Worm (Caenorhabditis elegans) whole organism, late embryonic: Measurements from ENCODE around the gene unc-47.

Experiments
- C08G9.2 ChIP-seq: sonication (generic microtip); optimal IDR thresholded peaks from 2 replicates; lab custom pipeline; 2016; ENCODE audit warnings: mild to moderate bottlenecking, missing genetic modification characterization, moderate library complexity, missing compliant biosample characterization
- Y22D7AL.16 ChIP-seq: sonication (generic microtip); optimal IDR thresholded peaks from 2 replicates; lab custom pipeline; 2016; ENCODE audit warnings: missing genetic modification characterization, missing compliant biosample characterization
- ceh-14 ChIP-seq: sonication (generic microtip); optimal IDR thresholded peaks from 2 replicates; lab custom pipeline; 2016; ENCODE audit warnings: missing genotype, missing genetic modification characterization, missing compliant biosample characterization
- ceh-19 ChIP-seq: fragments of 200-800 bp; sonication (Bioruptor generic); optimal IDR thresholded peaks from 2 replicates; lab custom pipeline; 2018; ENCODE audit warnings: mild to moderate bottlenecking, missing genetic modification characterization, missing compliant biosample characterization
- ceh-2 ChIP-seq: sonication (generic microtip); optimal IDR thresholded peaks from 2 replicates; lab custom pipeline; 2016; ENCODE audit warnings: missing genotype, missing genetic modification characterization, missing compliant biosample characterization
- ceh-22 ChIP-seq: sonication (generic microtip); optimal IDR thresholded peaks from 2 replicates; lab custom pipeline; 2017; ENCODE audit warnings: missing biosample characterization, missing genetic modification characterization
- ceh-30 ChIP-seq: fragments of 150-350 bp; optimal IDR thresholded peaks from 2 replicates; lab custom pipeline; 2014; ENCODE audit warnings: missing biosample characterization, missing genetic modification characterization
- ceh-9 ChIP-seq: sonication (generic microtip); optimal IDR thresholded peaks from 2 replicates; lab custom pipeline; 2016; ENCODE audit warnings: mild to moderate bottlenecking, missing genetic modification characterization, inconsistent platforms, missing compliant biosample characterization
- che-1 ChIP-seq: sonication (generic microtip); optimal IDR thresholded peaks from 2 replicates; lab custom pipeline; 2016; ENCODE audit warnings: mild to moderate bottlenecking, missing genetic modification characterization, missing compliant biosample characterization
- dmd-4 ChIP-seq: sonication (generic microtip); optimal IDR thresholded peaks from 2 replicates; lab custom pipeline; 2016; ENCODE audit warnings: borderline replicate concordance, missing genetic modification characterization, missing compliant biosample characterization
- elt-4 ChIP-seq: sonication (generic microtip); optimal IDR thresholded peaks from 2 replicates; lab custom pipeline; 2016; ENCODE audit warnings: missing genetic modification characterization, missing compliant biosample characterization
- fax-1 ChIP-seq: sonication (generic microtip); optimal IDR thresholded peaks from 2 replicates; lab custom pipeline; 2016; ENCODE audit warnings: missing genotype, missing genetic modification characterization, missing compliant biosample characterization
- fkh-10 ChIP-seq: fragments of 150-350 bp; optimal IDR thresholded peaks from 2 replicates; lab custom pipeline; 2014; ENCODE audit warnings: missing biosample characterization, missing genetic modification reagents, missing genetic modification characterization
- fkh-6 ChIP-seq: sonication (generic microtip); optimal IDR thresholded peaks from 2 replicates; lab custom pipeline; 2016; ENCODE audit warnings: missing genetic modification characterization, missing compliant biosample characterization
- gmeb-2 ChIP-seq: sonication (generic microtip); optimal IDR thresholded peaks from 2 replicates; lab custom pipeline; 2016; ENCODE audit warnings: missing genetic modification characterization, inconsistent platforms, missing compliant biosample characterization
- hlh-13 ChIP-seq: fragments of 200-800 bp; sonication (Bioruptor generic); optimal IDR thresholded peaks from 2 replicates; lab custom pipeline; 2018; ENCODE audit warnings: mild to moderate bottlenecking, missing genetic modification characterization, missing compliant biosample characterization
- hlh-15 ChIP-seq: sonication (generic microtip); optimal IDR thresholded peaks from 2 replicates; lab custom pipeline; 2016; ENCODE audit warnings: missing genetic modification characterization, missing compliant biosample characterization
- hlh-30 ChIP-seq: sonication (generic microtip); optimal IDR thresholded peaks from 2 replicates; lab custom pipeline; 2017; ENCODE audit warnings: antibody characterized with exemption, missing genetic modification characterization, missing compliant biosample characterization; ENCODE audit not compliant: insufficient read depth
- hlh-6 ChIP-seq: sonication (generic microtip); optimal IDR thresholded peaks from 2 replicates; lab custom pipeline; 2016; ENCODE audit warnings: missing genotype, missing genetic modification characterization, missing compliant biosample characterization
- madf-2 ChIP-seq: sonication (generic microtip); optimal IDR thresholded peaks from 2 replicates; lab custom pipeline; 2017; ENCODE audit warnings: missing genetic modification characterization, missing compliant biosample characterization
- mec-3 ChIP-seq: sonication (generic microtip); optimal IDR thresholded peaks from 2 replicates; lab custom pipeline; 2016; ENCODE audit warnings: borderline replicate concordance, missing genetic modification characterization, missing compliant biosample characterization
- nhr-11 ChIP-seq: fragments of 150-350 bp; optimal IDR thresholded peaks from 2 replicates; lab custom pipeline; 2014; ENCODE audit warnings: missing biosample characterization, missing genetic modification characterization
- odd-2 ChIP-seq: sonication (generic microtip); optimal IDR thresholded peaks from 2 replicates; lab custom pipeline; 2017; ENCODE audit warnings: antibody characterized with exemption, mild to moderate bottlenecking, missing genetic modification characterization, missing compliant biosample characterization
- pag-3 ChIP-seq: sonication (generic microtip); optimal IDR thresholded peaks from 2 replicates; lab custom pipeline; 2016; ENCODE audit warnings: missing compliant biosample characterization, missing genetic modification characterization, borderline replicate concordance
- pax-1 ChIP-seq: fragments of 150-350 bp; optimal IDR thresholded peaks from 2 replicates; lab custom pipeline; 2014; ENCODE audit warnings: missing biosample characterization, missing genetic modification characterization
- pha-2 ChIP-seq: sonication (generic microtip); optimal IDR thresholded peaks from 2 replicates; lab custom pipeline; 2017; ENCODE audit warnings: mild to moderate bottlenecking, missing genetic modification characterization, missing compliant biosample characterization
- pqm-1 ChIP-seq: sonication (generic microtip); optimal IDR thresholded peaks from 2 replicates; lab custom pipeline; 2016; ENCODE audit warnings: missing genetic modification characterization, missing compliant biosample characterization
- sdc-2 ChIP-seq: sonication (generic microtip); optimal IDR thresholded peaks from 2 replicates; lab custom pipeline; 2016; ENCODE audit warnings: missing genotype, missing genetic modification characterization, missing compliant biosample characterization
- sox-2 ChIP-seq: fragments of 200-800 bp; sonication (Bioruptor generic); IDR thresholded peaks from 2 replicates; pipeline ENCODE4 v1.3.6; 2022; ENCODE audit warnings: missing genetic modification reagents, missing genetic modification characterization, missing compliant biosample characterization
- tbx-7 ChIP-seq: sonication (generic microtip); optimal IDR thresholded peaks from 2 replicates; lab custom pipeline; 2016; ENCODE audit warnings: missing genotype, missing genetic modification characterization, missing compliant biosample characterization
- unc-3 ChIP-seq, 2 experiments: fragments of 200-800 bp in 1 of 2; sonication (Bioruptor generic) in 1 of 2; sonication (generic microtip) in 1 of 2; conservative IDR thresholded peaks in 1 of 2; optimal IDR thresholded peaks in 1 of 2; 2 replicates each; pipeline versions ENCODE4 v1.3.6 to Lab custom; 2016 to 2022; ENCODE audit warnings: missing compliant biosample characterization in 2 of 2, missing genetic modification characterization in 2 of 2, missing genetic modification reagents in 1 of 2
- unc-42 ChIP-seq: sonication (generic microtip); optimal IDR thresholded peaks from 2 replicates; lab custom pipeline; 2016; ENCODE audit warnings: missing genotype, missing genetic modification characterization, missing compliant biosample characterization
- unc-55 ChIP-seq: sonication (generic microtip); optimal IDR thresholded peaks from 2 replicates; lab custom pipeline; 2017; ENCODE audit warnings: missing biosample characterization, missing genetic modification reagents, missing genetic modification characterization
- unc-86 ChIP-seq: sonication (generic microtip); optimal IDR thresholded peaks from 2 replicates; lab custom pipeline; 2016; ENCODE audit warnings: missing genetic modification characterization, missing compliant biosample characterization
- zip-5 ChIP-seq: sonication (generic microtip); optimal IDR thresholded peaks from 2 replicates; lab custom pipeline; 2016; ENCODE audit warnings: missing genetic modification characterization, missing compliant biosample characterization

unc-47 gene

DNA sequence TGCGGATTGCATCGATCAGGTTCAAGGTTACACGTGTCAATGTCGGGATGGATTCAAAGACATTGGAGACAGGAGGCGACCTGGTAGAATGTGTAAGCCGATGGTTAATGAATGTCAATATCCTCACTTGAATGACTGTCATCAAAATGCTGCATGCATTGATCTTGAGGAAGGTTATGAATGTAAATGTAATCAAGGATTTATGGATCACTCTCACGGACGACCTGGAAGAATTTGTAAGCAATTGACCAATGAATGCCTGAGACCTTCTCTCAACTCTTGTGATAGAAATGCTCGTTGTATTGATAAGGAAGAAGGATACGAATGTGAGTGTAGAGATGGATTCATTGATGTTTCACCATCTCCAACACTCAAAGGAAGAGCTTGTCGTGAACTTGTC, 8.0 kb downstream of the unc-47 start:
- TF ChIP-seq fkh-10 (GFP tag; lab: Kevin White, UChicago), result no peak
- TF ChIP-seq unc-42 (tag; lab: Kevin White, UChicago), result no peak
- TF ChIP-seq hlh-13 (GFP tag; lab: Kevin White, UChicago), result no peak
- no peak for TF ChIP-seq ceh-19 (GFP tag; lab: Kevin White, UChicago)
- TF ChIP-seq elt-4, result no peak
- no peak for TF ChIP-seq fax-1
- TF ChIP-seq ceh-30 (tag; lab: Kevin White, UChicago), result no peak
- no peak for TF ChIP-seq nhr-11 (tag; lab: Kevin White, UChicago)
- TF ChIP-seq dmd-4 (tag; lab: Kevin White, UChicago), result no peak
- TF ChIP-seq ceh-14 (tag; lab: Kevin White, UChicago), result no peak
- no peak for TF ChIP-seq pag-3 (tag; lab: Kevin White, UChicago)
- no peak for TF ChIP-seq ceh-2 (tag; lab: Kevin White, UChicago)
- no peak for TF ChIP-seq gmeb-2 (tag; lab: Kevin White, UChicago)
- TF ChIP-seq pqm-1 (tag; lab: Kevin White, UChicago), result no peak
- TF ChIP-seq ceh-9 (tag; lab: Kevin White, UChicago), result no peak
- TF ChIP-seq, all 69 proteins: peak for 0

DNA sequence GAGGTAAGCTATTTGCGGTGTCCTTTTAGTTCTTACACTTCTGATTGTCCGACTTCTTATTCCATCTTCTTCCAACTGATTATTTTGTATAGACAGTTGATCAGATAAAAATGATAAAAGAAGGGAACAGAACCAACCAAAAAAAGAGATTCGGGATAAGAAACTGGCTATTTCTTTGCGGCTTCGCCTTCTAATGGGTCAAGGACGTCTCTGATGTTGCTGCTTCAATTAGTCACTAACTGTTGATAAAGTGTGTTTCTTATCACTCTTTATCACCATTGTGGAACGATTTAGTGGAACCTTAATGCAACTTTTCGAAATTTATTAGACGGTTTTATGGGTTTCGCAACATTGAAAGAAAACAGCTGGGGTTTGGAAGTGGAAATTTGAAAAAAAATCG, 15.8 kb downstream of the unc-47 start:
- TF ChIP-seq pax-1 (tag; lab: Kevin White, UChicago) (no peak), che-1 (tag; lab: Kevin White, UChicago) (no peak), fkh-6 (no peak), hlh-15 (tag; lab: Kevin White, UChicago) (no peak), Y22D7AL.16 (tag; lab: Kevin White, UChicago) (no peak)

DNA sequence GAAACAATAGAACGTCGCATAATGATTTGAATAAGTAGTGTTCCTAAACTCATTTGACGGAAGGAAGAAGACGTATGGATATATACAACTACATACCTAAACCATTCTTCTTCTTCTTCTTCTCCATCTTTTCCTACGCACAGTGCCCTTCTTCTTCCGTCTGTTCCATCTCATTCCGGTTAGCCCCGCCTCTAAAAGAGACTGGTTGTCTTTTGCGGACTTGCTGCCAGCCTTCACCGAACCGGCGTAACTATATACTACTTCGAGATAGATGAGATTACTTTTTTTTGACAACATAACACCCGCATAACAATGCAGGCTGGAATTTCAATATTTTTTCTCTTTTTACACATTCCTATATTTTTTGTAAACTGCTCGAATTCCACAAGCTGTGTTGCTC, 25.7 kb downstream of the unc-47 start, which contains the start of the genes K08E5.5 and mua-3:
Gene K08E5.5, minus strand, starts transcription at position 101 of the 400 bp plus-strand sequence.
Gene mua-3, plus strand, starts transcription at position 313 of the 400 bp plus-strand sequence.
- TF ChIP-seq ceh-22 (tag; lab: Kevin White, UChicago), result no peak
- no peak for TF ChIP-seq madf-2 (tag; lab: Kevin White, UChicago)
- TF ChIP-seq unc-3 (GFP tag; conservative IDR thresholded peaks at IDR 0.05; lab: Robert Waterston, UW), result no peak
- TF ChIP-seq unc-3 (tag; optimal IDR thresholded peaks at IDR 0.05; lab: Kevin White, UChicago), result no peak
- no peak for TF ChIP-seq mec-3 (tag; lab: Kevin White, UChicago)
- no peak for TF ChIP-seq tbx-7
- no peak for TF ChIP-seq C08G9.2 (tag; lab: Kevin White, UChicago)
- no peak for TF ChIP-seq zip-5 (tag; lab: Kevin White, UChicago)
- TF ChIP-seq ceh-14 (tag; lab: Kevin White, UChicago), result no peak

DNA sequence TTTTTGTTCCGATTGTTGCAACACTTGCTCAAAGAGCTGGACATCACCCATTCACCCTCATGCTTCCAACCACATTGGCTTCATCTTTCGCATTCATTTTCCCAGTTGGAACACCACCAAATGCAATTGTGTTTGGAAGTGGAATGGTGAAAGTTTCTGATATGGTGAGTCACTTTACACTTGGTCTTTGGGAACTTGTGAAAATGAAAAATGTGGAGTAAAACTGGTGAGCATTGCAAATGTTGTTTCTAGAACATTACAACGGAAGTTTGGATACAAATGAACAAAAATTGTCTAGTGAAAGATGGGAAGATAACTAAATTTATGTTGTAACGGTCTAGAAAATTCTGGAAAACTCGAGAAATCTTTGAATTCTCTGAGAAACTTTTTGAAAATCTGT, 29.8 kb downstream of the unc-47 start:
- no peak for TF ChIP-seq pax-1 (tag; lab: Kevin White, UChicago)
- TF ChIP-seq ceh-14 (tag; lab: Kevin White, UChicago), result no peak
- no peak for TF ChIP-seq ceh-30 (tag; lab: Kevin White, UChicago)
- no peak for TF ChIP-seq hlh-6 (tag; lab: Kevin White, UChicago)
- TF ChIP-seq fkh-6, result no peak
- TF ChIP-seq sdc-2 (tag; lab: Kevin White, UChicago), result no peak
- no peak for TF ChIP-seq Y22D7AL.16 (tag; lab: Kevin White, UChicago)
- TF ChIP-seq che-1 (tag; lab: Kevin White, UChicago), result no peak
- no peak for TF ChIP-seq nhr-11 (tag; lab: Kevin White, UChicago)
- TF ChIP-seq odd-2 (tag; lab: Kevin White, UChicago), result no peak
- no peak for TF ChIP-seq unc-86 (tag; lab: Kevin White, UChicago)
- no peak for TF ChIP-seq fax-1
- no peak for TF ChIP-seq sox-2 (GFP tag; lab: Robert Waterston, UW)
- TF ChIP-seq hlh-30 (tag; lab: Kevin White, UChicago), result no peak
- TF ChIP-seq unc-42 (tag; lab: Kevin White, UChicago), result no peak

DNA sequence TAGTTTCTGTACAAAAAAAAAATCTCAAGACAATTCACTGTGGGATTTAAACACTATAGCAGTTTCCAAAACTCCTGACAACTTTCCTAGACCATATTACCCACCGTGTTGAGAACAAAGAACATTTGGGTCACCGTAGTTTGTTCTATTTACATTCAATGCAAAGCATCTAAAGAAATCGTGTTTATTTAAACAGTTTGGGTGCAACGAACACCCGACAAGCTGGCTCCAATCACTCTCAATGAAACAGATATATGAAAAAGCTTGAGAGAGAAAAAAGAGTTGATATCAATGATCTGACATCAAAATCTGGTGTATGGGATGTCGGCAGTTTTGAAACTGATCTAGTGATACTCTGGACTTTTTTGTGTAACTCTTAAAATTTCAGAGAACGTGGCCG, 31.1 kb downstream of the unc-47 start:
- no peak for TF ChIP-seq pha-2
- TF ChIP-seq hlh-13 (GFP tag; lab: Kevin White, UChicago), result no peak
- no peak for TF ChIP-seq unc-55 (GFP tag; lab: Kevin White, UChicago)
- TF ChIP-seq, all 69 proteins: peak for 0
